Worm (Caenorhabditis elegans) whole organism, early embryonic: ENCODE measurements around the gene lon-8.

Experiments used
- ama-1 ChIP-seq: fragments of 150-350 bp; optimal IDR thresholded peaks from 2 replicates; lab custom pipeline; 2014
- flt-1 ChIP-seq: fragments of 200-800 bp; sonication (Bioruptor generic); IDR thresholded peaks from 2 replicates; pipeline ENCODE4 v1.3.6; 2022; ENCODE audit warnings: missing genetic modification characterization, missing compliant biosample characterization
- hmbx-1 ChIP-seq: sonication (generic microtip); optimal IDR thresholded peaks from 2 replicates; lab custom pipeline; 2016; ENCODE audit warnings: mild to moderate bottlenecking, missing genetic modification characterization, missing compliant biosample characterization
- hmg-4 ChIP-seq: fragments of 200-800 bp; sonication (Bioruptor generic); optimal IDR thresholded peaks from 2 replicates; lab custom pipeline; 2018; ENCODE audit warnings: mild to moderate bottlenecking, missing genetic modification characterization, missing compliant biosample characterization
- hnd-1 ChIP-seq: sonication (generic microtip); optimal IDR thresholded peaks from 2 replicates; lab custom pipeline; 2016; ENCODE audit warnings: missing genetic modification characterization, missing compliant biosample characterization
- pes-1 ChIP-seq: fragments of 200-800 bp; sonication (Bioruptor generic); IDR thresholded peaks from 2 replicates; pipeline ENCODE4 v1.3.6; 2022; ENCODE audit warnings: missing genetic modification reagents, missing genetic modification characterization, missing compliant biosample characterization
- tbx-37 ChIP-seq: fragments of 200-800 bp; sonication (Bioruptor generic); conservative IDR thresholded peaks from 2 replicates; pipeline ENCODE4 v1.3.6; 2022; ENCODE audit warnings: missing genetic modification reagents, missing genetic modification characterization, missing compliant biosample characterization
- tra-4 ChIP-seq: sonication (generic microtip); optimal IDR thresholded peaks from 2 replicates; lab custom pipeline; 2017; ENCODE audit warnings: missing genetic modification characterization, missing compliant biosample characterization

ce11 chrV:17962500-17962899 is 38.7 kb downstream of the lon-8 start:
- TF ChIP-seq hmbx-1 (tag; lab: Kevin White, UChicago) = no peak
- no peak for TF ChIP-seq flt-1 (GFP tag; lab: Robert Waterston, UW)
- TF ChIP-seq ama-1 (lab: Kevin White, UChicago) = no peak
- TF ChIP-seq tra-4 (tag; lab: Kevin White, UChicago) = no peak
- TF ChIP-seq hmg-4 (GFP tag; lab: Kevin White, UChicago) = no peak
- TF ChIP-seq pes-1 = no peak
- TF ChIP-seq hnd-1 = no peak
- no peak for TF ChIP-seq tbx-37 (GFP tag; lab: Robert Waterston, UW)
